Fruit fly (Drosophila melanogaster) whole organism, prepupa: ENCODE measurements around the gene CG31560.

Experiments used
- Blimp-1 ChIP-seq: fragments of 200-800 bp; sonication (Bioruptor generic); optimal IDR thresholded peaks from 3 replicates; lab custom pipeline; 2017; ENCODE audit warnings: missing biosample characterization, missing genetic modification characterization, mild to moderate bottlenecking, moderate library complexity, missing genetic modification reagents
- CG10631 ChIP-seq: fragments of 200-800 bp; sonication (Bioruptor generic); optimal IDR thresholded peaks from 2 replicates; lab custom pipeline; 2016; ENCODE audit warnings: missing biosample characterization, missing genetic modification characterization
- CG10669 ChIP-seq: fragments of 200-800 bp; sonication (Bioruptor generic); optimal IDR thresholded peaks from 3 replicates; lab custom pipeline; 2018; ENCODE audit warnings: missing biosample characterization, mild to moderate bottlenecking, missing genetic modification characterization, moderate library complexity
- CG11294 ChIP-seq: fragments of 200-800 bp; sonication (Bioruptor generic); IDR thresholded peaks from 2 replicates; pipeline ENCODE4 v1.3.6; 2022; ENCODE audit warnings: missing biosample characterization, missing genetic modification characterization
- CG11762 ChIP-seq: fragments of 200-800 bp; sonication (Bioruptor generic); optimal IDR thresholded peaks from 3 replicates; lab custom pipeline; 2016; ENCODE audit warnings: missing biosample characterization, missing genetic modification characterization; ENCODE audit not compliant: insufficient read depth
- CG11902 ChIP-seq: fragments of 200-800 bp; sonication (Bioruptor generic); optimal IDR thresholded peaks from 3 replicates; lab custom pipeline; 2016; ENCODE audit warnings: missing biosample characterization, missing genetic modification characterization
- CG15336 ChIP-seq: fragments of 200-800 bp; sonication (Bioruptor generic); IDR thresholded peaks from 2 replicates; pipeline ENCODE4 v1.3.6; 2022; ENCODE audit warnings: missing biosample characterization, missing genetic modification characterization
- CG1621 ChIP-seq: fragments of 200-800 bp; sonication (Bioruptor generic); optimal IDR thresholded peaks from 3 replicates; lab custom pipeline; 2018; ENCODE audit warnings: missing biosample characterization, mild to moderate bottlenecking, missing genetic modification characterization
- CG3032 ChIP-seq: fragments of 200-800 bp; optimal IDR thresholded peaks from 2 replicates; lab custom pipeline; 2019; ENCODE audit warnings: missing biosample characterization, mild to moderate bottlenecking, missing genetic modification characterization, moderate library complexity
- CG31627 ChIP-seq: fragments of 200-800 bp; sonication (Bioruptor generic); optimal IDR thresholded peaks from 3 replicates; lab custom pipeline; 2016; ENCODE audit warnings: missing biosample characterization, missing genetic modification characterization
- CG32006 ChIP-seq: fragments of 200-800 bp; sonication (Bioruptor generic); optimal IDR thresholded peaks from 3 replicates; lab custom pipeline; 2017; ENCODE audit warnings: missing biosample characterization, mild to moderate bottlenecking, missing genetic modification characterization
- CG3919 ChIP-seq: fragments of 200-800 bp; sonication (Bioruptor generic); optimal IDR thresholded peaks from 3 replicates; lab custom pipeline; 2016; ENCODE audit warnings: missing biosample characterization, missing genetic modification characterization
- CG4318 ChIP-seq: fragments of 200-800 bp; sonication (Bioruptor generic); optimal IDR thresholded peaks from 3 replicates; lab custom pipeline; 2017; ENCODE audit warnings: missing biosample characterization, mild to moderate bottlenecking, missing genetic modification characterization
- CG6276 ChIP-seq: fragments of 200-800 bp; sonication (Bioruptor generic); optimal IDR thresholded peaks from 2 replicates; lab custom pipeline; 2017; ENCODE audit warnings: missing biosample characterization, mild to moderate bottlenecking, missing genetic modification characterization
- CG6792 ChIP-seq: fragments of 200-800 bp; sonication (Bioruptor generic); optimal IDR thresholded peaks from 3 replicates; lab custom pipeline; 2016; ENCODE audit warnings: missing biosample characterization, missing genetic modification characterization
- CG6808 ChIP-seq: fragments of 200-800 bp; sonication (Bioruptor generic); optimal IDR thresholded peaks from 3 replicates; lab custom pipeline; 2017; ENCODE audit warnings: missing biosample characterization, missing genetic modification characterization, mild to moderate bottlenecking, moderate library complexity, missing genetic modification reagents
- CG6854 ChIP-seq: fragments of 200-800 bp; sonication (Bioruptor generic); optimal IDR thresholded peaks from 2 replicates; lab custom pipeline; 2017; ENCODE audit warnings: missing biosample characterization, mild to moderate bottlenecking, missing genetic modification characterization
- CG8119 ChIP-seq: fragments of 200-800 bp; sonication (Bioruptor generic); IDR thresholded peaks from 3 replicates; pipeline ENCODE4 v1.3.6; 2022; ENCODE audit warnings: missing biosample characterization, missing genetic modification characterization
- CG8632 ChIP-seq: fragments of 200-800 bp; sonication (Bioruptor generic); optimal IDR thresholded peaks from 3 replicates; lab custom pipeline; 2016; ENCODE audit warnings: missing biosample characterization, missing genetic modification characterization
- CG9139 ChIP-seq: fragments of 200-800 bp; sonication (Bioruptor generic); optimal IDR thresholded peaks from 3 replicates; lab custom pipeline; 2017; ENCODE audit warnings: missing biosample characterization, mild to moderate bottlenecking, missing genetic modification characterization
- Eip75B ChIP-seq: fragments of 200-800 bp; sonication (Bioruptor generic); optimal IDR thresholded peaks from 3 replicates; lab custom pipeline; 2016; ENCODE audit warnings: missing biosample characterization, missing genetic modification characterization
- Eip93F ChIP-seq: fragments of 200-800 bp; sonication (Bioruptor generic); optimal IDR thresholded peaks from 2 replicates; lab custom pipeline; 2016; ENCODE audit warnings: missing biosample characterization, mild to moderate bottlenecking, missing genetic modification characterization
- Ets21C ChIP-seq: fragments of 200-800 bp; sonication (Bioruptor generic); optimal IDR thresholded peaks from 3 replicates; lab custom pipeline; 2016; ENCODE audit warnings: missing biosample characterization, missing genetic modification characterization
- Ets96B ChIP-seq: fragments of 200-800 bp; optimal IDR thresholded peaks from 2 replicates; lab custom pipeline; 2019; ENCODE audit warnings: missing biosample characterization, mild to moderate bottlenecking, missing genetic modification characterization, moderate library complexity
- Gug ChIP-seq: fragments of 200-800 bp; sonication (Bioruptor generic); IDR thresholded peaks from 2 replicates; pipeline ENCODE4 v1.3.6; 2022; ENCODE audit warnings: missing biosample characterization, missing genetic modification characterization
- Hr38 ChIP-seq: sonication (Bioruptor generic); optimal IDR thresholded peaks from 2 replicates; lab custom pipeline; 2016; ENCODE audit warnings: missing biosample characterization, missing genetic modification characterization
- Hr39 ChIP-seq: fragments of 200-800 bp; sonication (Bioruptor generic); optimal IDR thresholded peaks from 2 replicates; lab custom pipeline; 2016; ENCODE audit warnings: missing biosample characterization, missing genetic modification characterization
- Hr4 ChIP-seq: fragments of 200-800 bp; sonication (Bioruptor generic); optimal IDR thresholded peaks from 3 replicates; lab custom pipeline; 2016; ENCODE audit warnings: missing biosample characterization, missing genetic modification characterization
- Lpt ChIP-seq: fragments of 200-800 bp; sonication (Bioruptor generic); optimal IDR thresholded peaks from 3 replicates; lab custom pipeline; 2016; ENCODE audit warnings: missing biosample characterization, missing genetic modification characterization
- OdsH ChIP-seq: fragments of 200-800 bp; sonication (Bioruptor generic); optimal IDR thresholded peaks from 3 replicates; lab custom pipeline; 2016; ENCODE audit warnings: missing biosample characterization, missing genetic modification characterization
- Sox102F ChIP-seq: fragments of 200-800 bp; sonication (Bioruptor generic); optimal IDR thresholded peaks from 2 replicates; lab custom pipeline; 2016; ENCODE audit warnings: missing biosample characterization, mild to moderate bottlenecking, missing genetic modification characterization
- Sox14 ChIP-seq: fragments of 200-800 bp; sonication (Bioruptor generic); optimal IDR thresholded peaks from 3 replicates; lab custom pipeline; 2016; ENCODE audit warnings: missing biosample characterization, missing genetic modification characterization
- achi ChIP-seq: fragments of 200-800 bp; sonication (Bioruptor generic); optimal IDR thresholded peaks from 3 replicates; lab custom pipeline; 2016; ENCODE audit warnings: missing biosample characterization, missing genetic modification characterization
- cyc ChIP-seq: fragments of 200-800 bp; sonication (Bioruptor generic); optimal IDR thresholded peaks from 3 replicates; lab custom pipeline; 2016; ENCODE audit warnings: missing biosample characterization, missing genetic modification characterization
- dac ChIP-seq: fragments of 200-800 bp; sonication (Bioruptor generic); optimal IDR thresholded peaks from 2 replicates; lab custom pipeline; 2017; ENCODE audit warnings: missing biosample characterization, mild to moderate bottlenecking, missing genetic modification characterization
- dsx ChIP-seq: fragments of 200-800 bp; optimal IDR thresholded peaks from 3 replicates; lab custom pipeline; 2019; ENCODE audit warnings: missing biosample characterization, mild to moderate bottlenecking, missing genetic modification characterization, moderate library complexity; ENCODE audit not compliant: poor library complexity, severe bottlenecking
- eg ChIP-seq: fragments of 200-800 bp; sonication (Bioruptor generic); IDR thresholded peaks from 3 replicates; pipeline ENCODE4 v1.3.6; 2022; ENCODE audit warnings: missing biosample characterization, missing genetic modification characterization
- esn ChIP-seq: fragments of 200-800 bp; sonication (Bioruptor generic); optimal IDR thresholded peaks from 2 replicates; lab custom pipeline; 2016; ENCODE audit warnings: missing biosample characterization, mild to moderate bottlenecking, missing genetic modification characterization, moderate library complexity
- fd59A ChIP-seq: fragments of 200-800 bp; sonication (Bioruptor generic); optimal IDR thresholded peaks from 2 replicates; lab custom pipeline; 2017; ENCODE audit warnings: missing biosample characterization, mild to moderate bottlenecking, missing genetic modification characterization, missing genetic modification reagents
- lz ChIP-seq: fragments of 200-800 bp; sonication (Bioruptor generic); optimal IDR thresholded peaks from 3 replicates; lab custom pipeline; 2016; ENCODE audit warnings: missing biosample characterization, missing genetic modification characterization
- net ChIP-seq: fragments of 200-800 bp; sonication (Bioruptor generic); optimal IDR thresholded peaks from 3 replicates; lab custom pipeline; 2016; ENCODE audit warnings: missing biosample characterization, missing genetic modification characterization
- pdm3 ChIP-seq: fragments of 200-800 bp; sonication (Bioruptor generic); optimal IDR thresholded peaks from 3 replicates; lab custom pipeline; 2016; ENCODE audit warnings: missing biosample characterization, missing genetic modification characterization
- salr ChIP-seq, 2 experiments: fragments of 200-800 bp; sonication (Bioruptor generic); optimal IDR thresholded peaks; 3 replicates each; lab custom pipeline; 2016 to 2018; ENCODE audit warnings: missing biosample characterization in 2 of 2, missing genetic modification characterization in 2 of 2, mild to moderate bottlenecking in 1 of 2
- spab ChIP-seq: fragments of 200-800 bp; sonication (Bioruptor generic); optimal IDR thresholded peaks from 2 replicates; lab custom pipeline; 2017; ENCODE audit warnings: missing biosample characterization, mild to moderate bottlenecking, missing genetic modification characterization, missing genetic modification reagents
- ss ChIP-seq, 2 experiments: fragments of 200-800 bp; sonication (Bioruptor generic); optimal IDR thresholded peaks; 2 replicates in 1 of 2; 3 replicates in 1 of 2; lab custom pipeline; 2017 to 2018; ENCODE audit warnings: mild to moderate bottlenecking in 2 of 2, missing biosample characterization in 2 of 2, missing genetic modification characterization in 2 of 2, moderate library complexity in 1 of 2
- svp ChIP-seq: fragments of 200-800 bp; sonication (Bioruptor generic); peaks from one replicate; lab custom pipeline; 2016; ENCODE audit warnings: missing biosample characterization, missing genetic modification characterization
- topi ChIP-seq: fragments of 200-800 bp; sonication (Bioruptor generic); optimal IDR thresholded peaks from 3 replicates; lab custom pipeline; 2016; ENCODE audit warnings: missing biosample characterization, missing genetic modification characterization

CG31560 gene

DNA sequence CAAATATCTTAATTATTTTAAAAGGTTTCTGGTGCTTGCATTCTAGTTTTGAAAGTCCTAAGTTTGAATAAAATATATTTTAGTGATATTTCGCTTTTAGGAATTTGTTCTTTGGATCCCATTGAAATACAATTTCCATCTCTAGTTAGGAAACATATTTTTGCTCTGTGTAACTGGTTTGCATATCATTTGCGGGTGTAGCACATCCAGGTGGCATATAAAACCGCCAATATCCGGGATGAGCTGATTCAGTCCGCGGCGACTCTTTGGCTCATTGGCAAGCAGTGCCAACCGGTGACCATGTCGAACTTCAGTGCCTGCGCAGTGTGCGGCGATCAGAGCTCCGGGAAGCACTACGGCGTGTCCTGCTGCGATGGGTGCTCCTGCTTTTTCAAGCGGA lies 39.2 kb downstream of the CG31560 start, which contains the start of gene Hr83:
Gene Hr83, plus strand, starts transcription at position 301 of the 400 bp plus-strand sequence.
- no peak for TF ChIP-seq salr (GFP tag; optimal IDR thresholded peaks at IDR 0.05; lab: Kevin White, UChicago)
- TF ChIP-seq CG32006 = no peak
- TF ChIP-seq Sox102F (GFP tag; lab: Kevin White, UChicago) = no peak
- no peak for TF ChIP-seq OdsH (GFP tag; lab: Kevin White, UChicago)
- no peak for TF ChIP-seq CG6808 (GFP tag; lab: Kevin White, UChicago)
- no peak for TF ChIP-seq Gug (GFP tag; lab: Robert Waterston, UW)

DNA sequence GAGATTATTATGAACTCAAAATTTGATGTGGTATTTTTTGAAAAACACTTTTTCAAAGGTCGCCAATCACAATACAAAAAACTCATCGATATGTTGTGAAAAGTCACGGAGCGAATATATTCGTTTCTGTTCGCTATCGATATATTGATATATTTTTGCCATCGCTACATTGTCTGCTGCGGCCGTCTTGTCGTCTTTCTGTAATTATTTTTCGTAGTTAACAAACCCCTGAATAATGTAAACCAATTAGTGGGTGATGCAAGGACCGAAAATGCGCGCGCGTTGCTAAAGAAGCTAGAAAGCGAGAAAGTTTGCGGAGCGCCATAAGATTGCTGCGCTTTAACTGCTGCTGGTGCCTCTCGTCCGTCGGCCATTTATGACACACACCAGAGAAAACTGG lies 41.0 kb downstream of the CG31560 start, which contains the start of gene Pak:
Gene Pak, plus strand, starts transcription at position 142 of the 400 bp plus-strand sequence.
- TF ChIP-seq achi (GFP tag; lab: Kevin White, UChicago) (peak; percentile 3), lz (GFP tag; lab: Kevin White, UChicago) (no peak), dsx (peak; percentile 70), CG31627 (GFP tag; lab: Kevin White, UChicago) (peak; percentile 10), topi (GFP tag; lab: Kevin White, UChicago) (peak; percentile 19), CG6792 (GFP tag; lab: Kevin White, UChicago) (no peak)

DNA sequence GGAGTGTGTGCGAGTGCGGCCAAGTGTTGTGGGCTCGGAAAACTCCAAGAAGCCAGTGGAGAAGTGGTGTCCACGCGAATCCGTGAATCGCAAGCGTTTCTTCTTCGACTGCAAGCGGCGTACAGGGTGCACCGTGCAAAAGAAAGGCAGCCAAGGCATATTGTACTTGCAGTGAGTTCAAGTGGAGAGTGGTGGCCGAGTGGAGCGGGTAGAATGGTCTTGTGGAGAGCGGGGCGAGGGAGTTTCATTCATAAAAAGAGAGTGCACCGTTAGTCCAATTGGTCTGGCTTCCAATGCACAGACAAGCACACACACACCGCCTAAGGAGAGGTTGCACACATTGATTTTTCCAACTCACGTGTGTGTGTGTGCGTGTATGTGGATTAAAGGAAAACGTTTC lies 41.4 kb downstream of the CG31560 start:
- TF ChIP-seq Eip75B (GFP tag; lab: Kevin White, UChicago) (no peak), CG9139 (GFP tag; lab: Kevin White, UChicago) (peak; percentile 32), dsx (no peak), Hr38 (GFP tag; lab: Kevin White, UChicago) (no peak), OdsH (GFP tag; lab: Kevin White, UChicago) (no peak), CG3919 (GFP tag; lab: Kevin White, UChicago) (peak; percentile 10), CG6854 (peak; percentile 29), net (GFP tag; lab: Kevin White, UChicago) (no peak), CG11902 (GFP tag; lab: Kevin White, UChicago) (no peak), Sox102F (GFP tag; lab: Kevin White, UChicago) (no peak), CG15336 (GFP tag; lab: Robert Waterston, UW) (no peak), esn (GFP tag; lab: Kevin White, UChicago) (no peak), CG8119 (0 out of 3 replicates have a peak, but pooled peaks have one; percentile 36), CG11762 (GFP tag; lab: Kevin White, UChicago) (no peak), cyc (GFP tag; lab: Kevin White, UChicago) (no peak), Hr4 (GFP tag; lab: Kevin White, UChicago) (no peak), CG10631 (GFP tag; lab: Kevin White, UChicago) (no peak), svp (GFP tag; lab: Kevin White, UChicago) (no peak), CG3032 (no peak), Hr39 (GFP tag; lab: Kevin White, UChicago) (no peak), Blimp-1 (GFP tag; lab: Kevin White, UChicago) (no peak), CG8632 (GFP tag; lab: Kevin White, UChicago) (no peak), spab (GFP tag; lab: Kevin White, UChicago) (no peak), Eip93F (GFP tag; lab: Kevin White, UChicago) (no peak), dac (GFP tag; lab: Kevin White, UChicago) (no peak), Sox14 (GFP tag; lab: Kevin White, UChicago) (no peak), Ets96B (tag; lab: Kevin White, UChicago) (no peak), pdm3 (GFP tag; lab: Kevin White, UChicago) (no peak), topi (GFP tag; lab: Kevin White, UChicago) (no peak), CG11294 (GFP tag; lab: Robert Waterston, UW) (no peak), CG6276 (GFP tag; lab: Kevin White, UChicago) (no peak), ss (GFP tag; optimal IDR thresholded peaks at IDR 0.05; lab: Kevin White, UChicago) (peak in 1 of 2 experiments; percentile 7), CG4318 (GFP tag; lab: Kevin White, UChicago) (no peak), salr (GFP tag; optimal IDR thresholded peaks at IDR 0.05; lab: Kevin White, UChicago) (peak in 1 of 2 experiments; percentile 8), lz (GFP tag; lab: Kevin White, UChicago) (no peak), eg (no peak; the same call in 1 of the 3 replicates), CG6808 (GFP tag; lab: Kevin White, UChicago) (no peak), Ets21C (no peak), CG1621 (tag; lab: Kevin White, UChicago) (peak; percentile 37), Lpt (GFP tag; lab: Kevin White, UChicago) (peak; percentile 29), fd59A (GFP tag; lab: Kevin White, UChicago) (no peak), CG10669 (GFP tag; lab: Kevin White, UChicago) (no peak)
